Fruit fly (Drosophila melanogaster) Kc167 (cell line): Measurements from ENCODE around the gene CG33287.

Source experiments
- h ChIP-seq: fragments of >200 bp; optimal IDR thresholded peaks from 3 replicates; lab custom pipeline; 2018; ENCODE audit warnings: missing external identifiers
- psq ChIP-seq: fragments of >200 bp; optimal IDR thresholded peaks from 2 replicates; lab custom pipeline; 2017; ENCODE audit warnings: missing external identifiers

- TF ChIP-seq h (lab: Kevin White, UChicago) (no peak), psq (lab: Kevin White, UChicago) (no peak)
These were observed 20.9 kb downstream of the CG33287 start, which contains the start of gene fng for dm6 chr3L:20949371-20950135.
